Fruit fly (Drosophila melanogaster) whole organism, embryonic: Measurements from ENCODE around the gene CG8034.

Source experiments
- Awh ChIP-seq: fragments of 200-800 bp; sonication (Bioruptor generic); IDR thresholded peaks from 2 replicates; pipeline ENCODE4, ENCODE4 v1.3.6; 2022; ENCODE audit warnings: missing biosample characterization, missing genetic modification characterization
- Bgb ChIP-seq: fragments of 200-800 bp; sonication (Bioruptor generic); IDR thresholded peaks from 2 replicates; pipeline ENCODE4 v1.3.6; 2022; ENCODE audit warnings: missing biosample characterization, missing genetic modification characterization; ENCODE audit not compliant: partially characterized antibody
- C15 ChIP-seq: fragments of 200-800 bp; sonication (Bioruptor generic); IDR thresholded peaks from 3 replicates; pipeline ENCODE4 v1.3.6; 2022; ENCODE audit warnings: missing biosample characterization, missing genetic modification characterization
- CG10209 ChIP-seq: fragments of 200-800 bp; sonication (Bioruptor generic); optimal IDR thresholded peaks from 3 replicates; lab custom pipeline; 2017; ENCODE audit warnings: missing biosample characterization, mild to moderate bottlenecking, missing genetic modification characterization, missing genetic modification reagents
- CG11085 ChIP-seq: fragments of 200-800 bp; sonication (Bioruptor generic); IDR thresholded peaks from 2 replicates; pipeline ENCODE4 v1.3.6; 2022; ENCODE audit warnings: missing biosample characterization, missing genetic modification characterization
- CG12104 ChIP-seq: fragments of 200-800 bp; sonication (Bioruptor generic); optimal IDR thresholded peaks from 3 replicates; lab custom pipeline; 2016; ENCODE audit warnings: missing biosample characterization, missing genetic modification characterization
- CG12219 ChIP-seq: fragments of 200-800 bp; sonication (Bioruptor generic); optimal IDR thresholded peaks from 3 replicates; lab custom pipeline; 2018; ENCODE audit warnings: missing biosample characterization, mild to moderate bottlenecking, missing genetic modification characterization
- CG15514 ChIP-seq: fragments of 200-800 bp; sonication (Bioruptor generic); optimal IDR thresholded peaks from 3 replicates; lab custom pipeline; 2017; ENCODE audit warnings: missing biosample characterization, missing genetic modification characterization, mild to moderate bottlenecking, moderate library complexity, missing genetic modification reagents
- CG16863 ChIP-seq: fragments of 200-800 bp; sonication (Bioruptor generic); optimal IDR thresholded peaks from 3 replicates; lab custom pipeline; 2016; ENCODE audit warnings: missing biosample characterization, missing genetic modification characterization
- CG17186 ChIP-seq: fragments of 200-800 bp; sonication (Bioruptor generic); optimal IDR thresholded peaks from 3 replicates; lab custom pipeline; 2017; ENCODE audit warnings: missing biosample characterization, missing genetic modification reagents, missing genetic modification characterization
- CG18764 ChIP-seq: fragments of 200-800 bp; sonication (Bioruptor generic); optimal IDR thresholded peaks from 3 replicates; lab custom pipeline; 2016; ENCODE audit warnings: missing biosample characterization, missing genetic modification characterization
- CG2678 ChIP-seq: fragments of 200-800 bp; sonication (Bioruptor generic); optimal IDR thresholded peaks from 3 replicates; lab custom pipeline; 2019; ENCODE audit warnings: missing biosample characterization, mild to moderate bottlenecking, missing genetic modification characterization, moderate library complexity
- CG32532 ChIP-seq: fragments of 200-800 bp; sonication (Bioruptor generic); IDR thresholded peaks from 2 replicates; pipeline ENCODE4 v1.3.6; 2022; ENCODE audit warnings: missing biosample characterization, missing genetic modification characterization
- CG33557 ChIP-seq: fragments of 200-800 bp; sonication (Bioruptor generic); optimal IDR thresholded peaks from 2 replicates; lab custom pipeline; 2019; ENCODE audit warnings: missing biosample characterization, mild to moderate bottlenecking, missing genetic modification characterization, moderate library complexity
- CG3838 ChIP-seq: fragments of 200-800 bp; sonication (Bioruptor generic); optimal IDR thresholded peaks from 3 replicates; lab custom pipeline; 2016; ENCODE audit warnings: missing biosample characterization, missing genetic modification characterization
- CG4360 ChIP-seq: fragments of 200-800 bp; sonication (Bioruptor generic); IDR thresholded peaks from 2 replicates; pipeline ENCODE4 v1.3.6; 2022; ENCODE audit warnings: missing biosample characterization, missing genetic modification characterization
- CG43689 ChIP-seq: fragments of 200-800 bp; sonication (Bioruptor generic); IDR thresholded peaks from 2 replicates; pipeline ENCODE4 v1.3.6; 2022; ENCODE audit warnings: missing biosample characterization, missing genetic modification characterization
- CG6854 ChIP-seq: fragments of 200-800 bp; sonication (Bioruptor generic); optimal IDR thresholded peaks from 3 replicates; lab custom pipeline; 2017; ENCODE audit warnings: missing biosample characterization, mild to moderate bottlenecking, missing genetic modification characterization
- CHES-1-like ChIP-seq: fragments of 200-800 bp; sonication (Bioruptor generic); optimal IDR thresholded peaks from 2 replicates; lab custom pipeline; 2016; ENCODE audit warnings: missing biosample characterization, missing genetic modification characterization
- Dbx ChIP-seq: fragments of 200-800 bp; sonication (Bioruptor generic); IDR thresholded peaks from 3 replicates; pipeline ENCODE4 v1.3.6; 2022; ENCODE audit warnings: missing biosample characterization, missing genetic modification characterization
- Dip2 ChIP-seq: fragments of 200-800 bp; sonication (Bioruptor generic); IDR thresholded peaks from 2 replicates; pipeline ENCODE4 v1.3.6; 2022; ENCODE audit warnings: missing biosample characterization, missing genetic modification characterization
- Dll ChIP-seq: fragments of 200-800 bp; sonication (Bioruptor generic); IDR thresholded peaks from 4 replicates; pipeline ENCODE4 v1.3.6; 2022; ENCODE audit warnings: missing biosample characterization, missing genetic modification characterization; ENCODE audit not compliant: partially characterized antibody
- Doc3 ChIP-seq: fragments of 200-800 bp; sonication (Bioruptor generic); IDR thresholded peaks from 3 replicates; pipeline ENCODE4 v1.3.6; 2022; ENCODE audit warnings: missing biosample characterization, missing genetic modification characterization; ENCODE audit not compliant: partially characterized antibody
- Gsc ChIP-seq: fragments of 200-800 bp; sonication (Bioruptor generic); IDR thresholded peaks from 2 replicates; pipeline ENCODE4 v1.3.6; 2022; ENCODE audit warnings: missing biosample characterization, missing genetic modification characterization
- H2.0 ChIP-seq: fragments of 200-800 bp; sonication (Bioruptor generic); IDR thresholded peaks from 2 replicates; pipeline ENCODE4 v1.3.6; 2022; ENCODE audit warnings: missing biosample characterization, missing genetic modification characterization
- Hmx ChIP-seq: fragments of 200-800 bp; sonication (Bioruptor generic); optimal IDR thresholded peaks from 2 replicates; lab custom pipeline; 2016; ENCODE audit warnings: missing biosample characterization, missing genetic modification characterization
- Hsf ChIP-seq: fragments of 200-800 bp; sonication (Bioruptor generic); optimal IDR thresholded peaks from 3 replicates; lab custom pipeline; 2016; ENCODE audit warnings: missing biosample characterization, missing genetic modification characterization
- NC2α ChIP-seq: fragments of 200-800 bp; sonication (Bioruptor generic); optimal IDR thresholded peaks from 2 replicates; lab custom pipeline; 2016; ENCODE audit warnings: missing biosample characterization, missing genetic modification characterization
- Oli ChIP-seq: fragments of 200-800 bp; sonication (Bioruptor generic); optimal IDR thresholded peaks from 2 replicates; lab custom pipeline; 2018; ENCODE audit warnings: missing biosample characterization, mild to moderate bottlenecking, missing genetic modification characterization, moderate library complexity
- Opbp ChIP-seq: fragments of 200-800 bp; sonication (Bioruptor generic); IDR thresholded peaks from 3 replicates; pipeline ENCODE4 v1.3.6; 2022; ENCODE audit warnings: missing biosample characterization, missing genetic modification characterization; ENCODE audit not compliant: partially characterized antibody
- Pdp1 ChIP-seq, 2 experiments: fragments of 200-800 bp; sonication (Bioruptor generic); optimal IDR thresholded peaks; 3 replicates each; lab custom pipeline; 2016; ENCODE audit warnings: missing biosample characterization in 2 of 2, missing genetic modification characterization in 2 of 2, mild to moderate bottlenecking in 1 of 2, moderate library complexity in 1 of 2
- Stat92E ChIP-seq, 3 experiments: fragments of >200 bp in 2 of 3; fragments of 200-800 bp in 1 of 3; sonication (Bioruptor generic) in 1 of 3; optimal IDR thresholded peaks; 2 replicates each; lab custom pipeline; 2017 to 2019; ENCODE audit warnings: missing biosample characterization in 3 of 3, missing genetic modification characterization in 3 of 3, mild to moderate bottlenecking in 1 of 3, moderate library complexity in 1 of 3
- Usf ChIP-seq: fragments of 200-800 bp; sonication (Bioruptor generic); optimal IDR thresholded peaks from 2 replicates; lab custom pipeline; 2017; ENCODE audit warnings: missing genotype, missing biosample characterization, missing genetic modification characterization
- ac ChIP-seq: fragments of 200-800 bp; sonication (Bioruptor generic); optimal IDR thresholded peaks from 3 replicates; lab custom pipeline; 2017; ENCODE audit warnings: missing biosample characterization, mild to moderate bottlenecking, missing genetic modification characterization
- cato ChIP-seq: fragments of 200-800 bp; sonication (Bioruptor generic); optimal IDR thresholded peaks from 2 replicates; lab custom pipeline; 2016; ENCODE audit warnings: missing biosample characterization, missing genetic modification characterization, borderline replicate concordance
- chm ChIP-seq: fragments of 200-800 bp; sonication (Bioruptor generic); IDR thresholded peaks from 2 replicates; pipeline ENCODE4 v1.3.6; 2022; ENCODE audit warnings: missing biosample characterization, missing genetic modification characterization
- croc ChIP-seq: fragments of 200-800 bp; sonication (Bioruptor generic); conservative IDR thresholded peaks from 3 replicates; pipeline ENCODE4 v1.3.6; 2022; ENCODE audit warnings: missing biosample characterization, missing genetic modification characterization
- da ChIP-seq: fragments of 200-800 bp; sonication (Bioruptor generic); optimal IDR thresholded peaks from 2 replicates; lab custom pipeline; 2016; ENCODE audit warnings: missing biosample characterization, missing genetic modification characterization
- grau ChIP-seq: fragments of 200-800 bp; optimal IDR thresholded peaks from 3 replicates; lab custom pipeline; 2019; ENCODE audit warnings: missing biosample characterization, mild to moderate bottlenecking, missing genetic modification characterization, moderate library complexity
- lmd ChIP-seq: fragments of 200-800 bp; sonication (Bioruptor generic); IDR thresholded peaks from 2 replicates; pipeline ENCODE4 v1.3.6; 2022; ENCODE audit warnings: missing biosample characterization, missing genetic modification characterization
- nerfin-2 ChIP-seq: fragments of 200-800 bp; sonication (Bioruptor generic); IDR thresholded peaks from 2 replicates; pipeline ENCODE4 v1.3.6; 2022; ENCODE audit warnings: missing biosample characterization, missing genetic modification characterization; ENCODE audit not compliant: partially characterized antibody
- pfk ChIP-seq: fragments of 200-800 bp; sonication (Bioruptor generic); optimal IDR thresholded peaks from 2 replicates; lab custom pipeline; 2018; ENCODE audit warnings: missing biosample characterization, mild to moderate bottlenecking, missing genetic modification characterization, moderate library complexity
- rib ChIP-seq: fragments of 200-800 bp; sonication (Bioruptor generic); IDR thresholded peaks from 2 replicates; pipeline ENCODE4 v1.3.6; 2022; ENCODE audit warnings: missing biosample characterization, missing genetic modification characterization
- row ChIP-seq: fragments of 200-800 bp; sonication (Bioruptor generic); IDR thresholded peaks from 3 replicates; pipeline ENCODE4 v1.3.6; 2022; ENCODE audit warnings: missing biosample characterization, missing genetic modification characterization
- sens ChIP-seq: fragments of 200-800 bp; sonication (Bioruptor generic); peaks from one replicate; lab custom pipeline; 2016; ENCODE audit warnings: missing biosample characterization, missing genetic modification characterization
- sens-2 ChIP-seq: fragments of 200-800 bp; sonication (Bioruptor generic); IDR thresholded peaks from 2 replicates; pipeline ENCODE4 v1.3.6; 2022; ENCODE audit warnings: missing biosample characterization, missing genetic modification characterization
- slou ChIP-seq: fragments of 200-800 bp; sonication (Bioruptor generic); optimal IDR thresholded peaks from 3 replicates; lab custom pipeline; 2016; ENCODE audit warnings: missing biosample characterization, missing genetic modification characterization
- vnd ChIP-seq: fragments of 200-800 bp; sonication (Bioruptor generic); IDR thresholded peaks from 3 replicates; pipeline ENCODE4 v1.3.6; 2022; ENCODE audit warnings: missing biosample characterization, missing genetic modification characterization; ENCODE audit not compliant: partially characterized antibody
- zen2 ChIP-seq: fragments of 200-800 bp; sonication (Bioruptor generic); IDR thresholded peaks from 3 replicates; pipeline ENCODE4 v1.3.6; 2022; ENCODE audit warnings: missing biosample characterization, missing genetic modification characterization; ENCODE audit not compliant: partially characterized antibody

Gene CG8034

dm6 chrX:19317058-19317767 lies 19.3 kb upstream of the CG8034 start (continued):
- TF ChIP-seq Hmx (GFP tag; lab: Kevin White, UChicago), result no peak
- TF ChIP-seq croc (GFP tag; lab: Robert Waterston, UW), result peak; percentile 28; the same call in 1 of the 3 replicates
- no peak for TF ChIP-seq Usf (GFP tag; lab: Kevin White, UChicago)
- TF ChIP-seq CG32532 (GFP tag; lab: Robert Waterston, UW), result peak; percentile 59
- TF ChIP-seq slou (GFP tag; lab: Kevin White, UChicago), result no peak
- no peak for TF ChIP-seq NC2α (GFP tag; lab: Kevin White, UChicago)
- peak; percentile 58 for TF ChIP-seq CG10209 (GFP tag; lab: Kevin White, UChicago)
- no peak for TF ChIP-seq CG17186 (GFP tag; lab: Kevin White, UChicago)
- TF ChIP-seq CG33557, result no peak
- TF ChIP-seq sens-2 (GFP tag; lab: Robert Waterston, UW), result no peak
- no peak for TF ChIP-seq Bgb (GFP tag; lab: Robert Waterston, UW)
- TF ChIP-seq row (GFP tag; lab: Robert Waterston, UW), result peak; percentile 73
- TF ChIP-seq sens (GFP tag; lab: Kevin White, UChicago), result no peak
- no peak for TF ChIP-seq pfk
- no peak for TF ChIP-seq rib (GFP tag; lab: Robert Waterston, UW)
- TF ChIP-seq CG3838, result no peak
- peak; percentile 34; the same call in 1 of the 2 replicates for TF ChIP-seq H2.0 (GFP tag; lab: Robert Waterston, UW)
- peak; percentile 79 for TF ChIP-seq grau (tag; lab: Kevin White, UChicago)
- TF ChIP-seq Oli (tag; lab: Kevin White, UChicago), result peak; percentile 69
- no peak for TF ChIP-seq CG43689 (GFP tag; lab: Robert Waterston, UW)
- TF ChIP-seq CG2678 (tag; lab: Kevin White, UChicago), result peak; percentile 81
- TF ChIP-seq nerfin-2 (GFP tag; lab: Robert Waterston, UW), result no peak
- TF ChIP-seq Pdp1 (GFP tag; optimal IDR thresholded peaks at IDR 0.05; lab: Kevin White, UChicago), result peak in 1 of 2 experiments; percentile 2
- TF ChIP-seq Awh (GFP tag; lab: Robert Waterston, UW), result 0 out of 2 replicates have a peak, but pooled peaks have one; percentile 18
- no peak for TF ChIP-seq Opbp (GFP tag; lab: Robert Waterston, UW)
- no peak for TF ChIP-seq da
- TF ChIP-seq CHES-1-like (GFP tag; lab: Kevin White, UChicago), result no peak
- TF ChIP-seq CG12219, result peak; percentile 17
- no peak for TF ChIP-seq CG16863
- no peak for TF ChIP-seq CG6854 (GFP tag; lab: Kevin White, UChicago)
- TF ChIP-seq chm (GFP tag; lab: Robert Waterston, UW), result no peak
- no peak for TF ChIP-seq Doc3 (GFP tag; lab: Robert Waterston, UW)
- TF ChIP-seq C15 (GFP tag; lab: Robert Waterston, UW), result no peak
- no peak for TF ChIP-seq Dip2 (GFP tag; lab: Robert Waterston, UW)
- TF ChIP-seq Hsf (GFP tag; lab: Kevin White, UChicago), result no peak
- TF ChIP-seq CG11085 (GFP tag; lab: Robert Waterston, UW), result no peak
- TF ChIP-seq Dbx (GFP tag; lab: Robert Waterston, UW), result peak; percentile 64; the same call in 1 of the 3 replicates
- no peak for TF ChIP-seq CG12104 (GFP tag; lab: Kevin White, UChicago)
- no peak for TF ChIP-seq Gsc
- TF ChIP-seq CG4360, result no peak
- TF ChIP-seq ac (GFP tag; lab: Kevin White, UChicago), result no peak
- TF ChIP-seq CG18764 (GFP tag; lab: Kevin White, UChicago), result no peak
- TF ChIP-seq CG15514 (GFP tag; lab: Kevin White, UChicago), result peak; percentile 30
- TF ChIP-seq vnd (GFP tag; lab: Robert Waterston, UW), result no peak
- no peak for TF ChIP-seq zen2
- peak; percentile 56 for TF ChIP-seq lmd (GFP tag; lab: Robert Waterston, UW)
- no peak for TF ChIP-seq cato (GFP tag; lab: Kevin White, UChicago)
- TF ChIP-seq Dll (GFP tag; lab: Robert Waterston, UW), result no peak
- TF ChIP-seq Stat92E (GFP tag; optimal IDR thresholded peaks at IDR 0.05; lab: Kevin White, UChicago), result no peak
